Fruit fly (Drosophila melanogaster) whole organism, prepupa: ENCODE results near the gene Mpp6.
A peak's percentile ranks its signal among the peaks of the same experiment; 100 is the strongest.

Source experiments
- Blimp-1 ChIP-seq: fragments of 200-800 bp; sonication (Bioruptor generic); optimal IDR thresholded peaks from 3 replicates; lab custom pipeline; 2017; ENCODE audit warnings: missing biosample characterization, missing genetic modification characterization, mild to moderate bottlenecking, moderate library complexity, missing genetic modification reagents
- CG10631 ChIP-seq: fragments of 200-800 bp; sonication (Bioruptor generic); optimal IDR thresholded peaks from 2 replicates; lab custom pipeline; 2016; ENCODE audit warnings: missing biosample characterization, missing genetic modification characterization
- CG10669 ChIP-seq: fragments of 200-800 bp; sonication (Bioruptor generic); optimal IDR thresholded peaks from 3 replicates; lab custom pipeline; 2018; ENCODE audit warnings: missing biosample characterization, mild to moderate bottlenecking, missing genetic modification characterization, moderate library complexity
- CG11294 ChIP-seq: fragments of 200-800 bp; sonication (Bioruptor generic); IDR thresholded peaks from 2 replicates; pipeline ENCODE4 v1.3.6; 2022; ENCODE audit warnings: missing biosample characterization, missing genetic modification characterization
- CG11902 ChIP-seq: fragments of 200-800 bp; sonication (Bioruptor generic); optimal IDR thresholded peaks from 3 replicates; lab custom pipeline; 2016; ENCODE audit warnings: missing biosample characterization, missing genetic modification characterization
- CG15336 ChIP-seq: fragments of 200-800 bp; sonication (Bioruptor generic); IDR thresholded peaks from 2 replicates; pipeline ENCODE4 v1.3.6; 2022; ENCODE audit warnings: missing biosample characterization, missing genetic modification characterization
- CG1621 ChIP-seq: fragments of 200-800 bp; sonication (Bioruptor generic); optimal IDR thresholded peaks from 3 replicates; lab custom pipeline; 2018; ENCODE audit warnings: missing biosample characterization, mild to moderate bottlenecking, missing genetic modification characterization
- CG16779 ChIP-seq: fragments of 200-800 bp; sonication (Bioruptor generic); optimal IDR thresholded peaks from 3 replicates; lab custom pipeline; 2017; ENCODE audit warnings: missing biosample characterization, mild to moderate bottlenecking, missing genetic modification characterization
- CG3032 ChIP-seq: fragments of 200-800 bp; optimal IDR thresholded peaks from 2 replicates; lab custom pipeline; 2019; ENCODE audit warnings: missing biosample characterization, mild to moderate bottlenecking, missing genetic modification characterization, moderate library complexity
- CG31627 ChIP-seq: fragments of 200-800 bp; sonication (Bioruptor generic); optimal IDR thresholded peaks from 3 replicates; lab custom pipeline; 2016; ENCODE audit warnings: missing biosample characterization, missing genetic modification characterization
- CG32006 ChIP-seq: fragments of 200-800 bp; sonication (Bioruptor generic); optimal IDR thresholded peaks from 3 replicates; lab custom pipeline; 2017; ENCODE audit warnings: missing biosample characterization, mild to moderate bottlenecking, missing genetic modification characterization
- CG3919 ChIP-seq: fragments of 200-800 bp; sonication (Bioruptor generic); optimal IDR thresholded peaks from 3 replicates; lab custom pipeline; 2016; ENCODE audit warnings: missing biosample characterization, missing genetic modification characterization
- CG4318 ChIP-seq: fragments of 200-800 bp; sonication (Bioruptor generic); optimal IDR thresholded peaks from 3 replicates; lab custom pipeline; 2017; ENCODE audit warnings: missing biosample characterization, mild to moderate bottlenecking, missing genetic modification characterization
- CG6163 ChIP-seq: fragments of 200-800 bp; sonication (Bioruptor generic); IDR thresholded peaks from 3 replicates; pipeline ENCODE4 v1.3.6; 2022; ENCODE audit warnings: missing biosample characterization, missing genetic modification characterization
- CG6276 ChIP-seq: fragments of 200-800 bp; sonication (Bioruptor generic); optimal IDR thresholded peaks from 2 replicates; lab custom pipeline; 2017; ENCODE audit warnings: missing biosample characterization, mild to moderate bottlenecking, missing genetic modification characterization
- CG6792 ChIP-seq: fragments of 200-800 bp; sonication (Bioruptor generic); optimal IDR thresholded peaks from 3 replicates; lab custom pipeline; 2016; ENCODE audit warnings: missing biosample characterization, missing genetic modification characterization
- CG6808 ChIP-seq: fragments of 200-800 bp; sonication (Bioruptor generic); optimal IDR thresholded peaks from 3 replicates; lab custom pipeline; 2017; ENCODE audit warnings: missing biosample characterization, missing genetic modification characterization, mild to moderate bottlenecking, moderate library complexity, missing genetic modification reagents
- CG7368 ChIP-seq: fragments of 200-800 bp; sonication (Bioruptor generic); optimal IDR thresholded peaks from 3 replicates; lab custom pipeline; 2016; ENCODE audit warnings: missing biosample characterization, missing genetic modification characterization
- CG8319 ChIP-seq: fragments of 200-800 bp; sonication (Bioruptor generic); optimal IDR thresholded peaks from 3 replicates; lab custom pipeline; 2016; ENCODE audit warnings: missing biosample characterization, missing genetic modification characterization
- CG9139 ChIP-seq: fragments of 200-800 bp; sonication (Bioruptor generic); optimal IDR thresholded peaks from 3 replicates; lab custom pipeline; 2017; ENCODE audit warnings: missing biosample characterization, mild to moderate bottlenecking, missing genetic modification characterization
- Eip75B ChIP-seq: fragments of 200-800 bp; sonication (Bioruptor generic); optimal IDR thresholded peaks from 3 replicates; lab custom pipeline; 2016; ENCODE audit warnings: missing biosample characterization, missing genetic modification characterization
- Eip78C ChIP-seq: fragments of 200-800 bp; sonication (Bioruptor generic); peaks from one replicate; lab custom pipeline; 2016; ENCODE audit warnings: missing biosample characterization, missing genetic modification characterization
- Eip93F ChIP-seq: fragments of 200-800 bp; sonication (Bioruptor generic); optimal IDR thresholded peaks from 2 replicates; lab custom pipeline; 2016; ENCODE audit warnings: missing biosample characterization, mild to moderate bottlenecking, missing genetic modification characterization
- Ets21C ChIP-seq: fragments of 200-800 bp; sonication (Bioruptor generic); optimal IDR thresholded peaks from 3 replicates; lab custom pipeline; 2016; ENCODE audit warnings: missing biosample characterization, missing genetic modification characterization
- Ets96B ChIP-seq: fragments of 200-800 bp; optimal IDR thresholded peaks from 2 replicates; lab custom pipeline; 2019; ENCODE audit warnings: missing biosample characterization, mild to moderate bottlenecking, missing genetic modification characterization, moderate library complexity
- Hr38 ChIP-seq: sonication (Bioruptor generic); optimal IDR thresholded peaks from 2 replicates; lab custom pipeline; 2016; ENCODE audit warnings: missing biosample characterization, missing genetic modification characterization
- Hr39 ChIP-seq: fragments of 200-800 bp; sonication (Bioruptor generic); optimal IDR thresholded peaks from 2 replicates; lab custom pipeline; 2016; ENCODE audit warnings: missing biosample characterization, missing genetic modification characterization
- Hr4 ChIP-seq: fragments of 200-800 bp; sonication (Bioruptor generic); optimal IDR thresholded peaks from 3 replicates; lab custom pipeline; 2016; ENCODE audit warnings: missing biosample characterization, missing genetic modification characterization
- Lpt ChIP-seq: fragments of 200-800 bp; sonication (Bioruptor generic); optimal IDR thresholded peaks from 3 replicates; lab custom pipeline; 2016; ENCODE audit warnings: missing biosample characterization, missing genetic modification characterization
- Met ChIP-seq: fragments of 200-800 bp; sonication (Bioruptor generic); optimal IDR thresholded peaks from 3 replicates; lab custom pipeline; 2016; ENCODE audit warnings: missing biosample characterization, missing genetic modification characterization
- OdsH ChIP-seq: fragments of 200-800 bp; sonication (Bioruptor generic); optimal IDR thresholded peaks from 3 replicates; lab custom pipeline; 2016; ENCODE audit warnings: missing biosample characterization, missing genetic modification characterization
- Sox102F ChIP-seq: fragments of 200-800 bp; sonication (Bioruptor generic); optimal IDR thresholded peaks from 2 replicates; lab custom pipeline; 2016; ENCODE audit warnings: missing biosample characterization, mild to moderate bottlenecking, missing genetic modification characterization
- Sox14 ChIP-seq: fragments of 200-800 bp; sonication (Bioruptor generic); optimal IDR thresholded peaks from 3 replicates; lab custom pipeline; 2016; ENCODE audit warnings: missing biosample characterization, missing genetic modification characterization
- Sox15 ChIP-seq: fragments of 200-800 bp; sonication (Bioruptor generic); optimal IDR thresholded peaks from 3 replicates; lab custom pipeline; 2016; ENCODE audit warnings: missing biosample characterization, missing genetic modification characterization
- achi ChIP-seq: fragments of 200-800 bp; sonication (Bioruptor generic); optimal IDR thresholded peaks from 3 replicates; lab custom pipeline; 2016; ENCODE audit warnings: missing biosample characterization, missing genetic modification characterization
- acj6 ChIP-seq: fragments of 200-800 bp; sonication (Bioruptor generic); optimal IDR thresholded peaks from 3 replicates; lab custom pipeline; 2016; ENCODE audit warnings: missing biosample characterization, missing genetic modification characterization
- cyc ChIP-seq: fragments of 200-800 bp; sonication (Bioruptor generic); optimal IDR thresholded peaks from 3 replicates; lab custom pipeline; 2016; ENCODE audit warnings: missing biosample characterization, missing genetic modification characterization
- dac ChIP-seq: fragments of 200-800 bp; sonication (Bioruptor generic); optimal IDR thresholded peaks from 2 replicates; lab custom pipeline; 2017; ENCODE audit warnings: missing biosample characterization, mild to moderate bottlenecking, missing genetic modification characterization
- dsx ChIP-seq: fragments of 200-800 bp; optimal IDR thresholded peaks from 3 replicates; lab custom pipeline; 2019; ENCODE audit warnings: missing biosample characterization, mild to moderate bottlenecking, missing genetic modification characterization, moderate library complexity; ENCODE audit not compliant: poor library complexity, severe bottlenecking
- esn ChIP-seq: fragments of 200-800 bp; sonication (Bioruptor generic); optimal IDR thresholded peaks from 2 replicates; lab custom pipeline; 2016; ENCODE audit warnings: missing biosample characterization, mild to moderate bottlenecking, missing genetic modification characterization, moderate library complexity
- fd59A ChIP-seq: fragments of 200-800 bp; sonication (Bioruptor generic); optimal IDR thresholded peaks from 2 replicates; lab custom pipeline; 2017; ENCODE audit warnings: missing biosample characterization, mild to moderate bottlenecking, missing genetic modification characterization, missing genetic modification reagents
- net ChIP-seq: fragments of 200-800 bp; sonication (Bioruptor generic); optimal IDR thresholded peaks from 3 replicates; lab custom pipeline; 2016; ENCODE audit warnings: missing biosample characterization, missing genetic modification characterization
- pdm3 ChIP-seq: fragments of 200-800 bp; sonication (Bioruptor generic); optimal IDR thresholded peaks from 3 replicates; lab custom pipeline; 2016; ENCODE audit warnings: missing biosample characterization, missing genetic modification characterization
- spab ChIP-seq: fragments of 200-800 bp; sonication (Bioruptor generic); optimal IDR thresholded peaks from 2 replicates; lab custom pipeline; 2017; ENCODE audit warnings: missing biosample characterization, mild to moderate bottlenecking, missing genetic modification characterization, missing genetic modification reagents
- svp ChIP-seq: fragments of 200-800 bp; sonication (Bioruptor generic); peaks from one replicate; lab custom pipeline; 2016; ENCODE audit warnings: missing biosample characterization, missing genetic modification characterization
- vri ChIP-seq: fragments of 200-800 bp; sonication (Bioruptor generic); optimal IDR thresholded peaks from 3 replicates; lab custom pipeline; 2016; ENCODE audit warnings: missing biosample characterization, mild to moderate bottlenecking, missing genetic modification characterization

Mpp6 gene

dm6 chr2L:21158554-21158953, 2.5 kb downstream of the Mpp6 start, which contains the start of the genes Coq3 and Pld3 (continued):
- peak; percentile 85 for TF ChIP-seq CG4318
- TF ChIP-seq CG11902 = peak; percentile 85
- peak; percentile 86 for TF ChIP-seq CG11294 (GFP tag; lab: Robert Waterston, UW)
- TF ChIP-seq Hr38 (GFP tag; lab: Kevin White, UChicago) = peak; percentile 52
- peak; percentile 94 for TF ChIP-seq Eip75B (GFP tag; lab: Kevin White, UChicago)
- peak; percentile 93 for TF ChIP-seq Eip93F (GFP tag; lab: Kevin White, UChicago)
- peak; percentile 93 for TF ChIP-seq CG7368 (GFP tag; lab: Kevin White, UChicago)
- TF ChIP-seq Sox14 (GFP tag; lab: Kevin White, UChicago) = peak; percentile 96
- peak; percentile 76 for TF ChIP-seq Blimp-1 (GFP tag; lab: Kevin White, UChicago)
- TF ChIP-seq Met (GFP tag; lab: Kevin White, UChicago) = peak; percentile 94
- TF ChIP-seq CG16779 (tag; lab: Kevin White, UChicago) = no peak
- peak; percentile 93 for TF ChIP-seq Hr4 (GFP tag; lab: Kevin White, UChicago)
- peak; percentile 97 for TF ChIP-seq acj6 (GFP tag; lab: Kevin White, UChicago)
- no peak for TF ChIP-seq CG6276 (GFP tag; lab: Kevin White, UChicago)
- peak; percentile 94 for TF ChIP-seq CG6163 (GFP tag; lab: Robert Waterston, UW)
- peak; percentile 93 for TF ChIP-seq cyc (GFP tag; lab: Kevin White, UChicago)
- TF ChIP-seq CG6792 = peak; percentile 94
- TF ChIP-seq CG32006 = peak; percentile 92
- TF ChIP-seq Eip78C (GFP tag; lab: Kevin White, UChicago) = peak; percentile 99
- TF ChIP-seq CG8319 (GFP tag; lab: Kevin White, UChicago) = peak; percentile 90
- TF ChIP-seq Sox15 (GFP tag; lab: Kevin White, UChicago) = peak; percentile 84
- peak; percentile 91 for TF ChIP-seq Lpt

dm6 chr2L:21162875-21163274, 6.8 kb downstream of the Mpp6 start, which contains the start of gene Nbr:
TSS of gene Nbr (minus strand) at chr2L:21163083.
- TF ChIP-seq CG11902 (no peak), CG6163 (GFP tag; lab: Robert Waterston, UW) (0 out of 3 replicates have a peak, but pooled peaks have one; percentile 14), CG1621 (no peak), Sox15 (GFP tag; lab: Kevin White, UChicago) (no peak)

dm6 chr2L:21163311-21163842, 7.3 kb downstream of the Mpp6 start, which contains the start of gene Noc2:
TSS of gene Noc2 (plus strand) at chr2L:21163641.
- no peak for TF ChIP-seq vri
- no peak for TF ChIP-seq spab (GFP tag; lab: Kevin White, UChicago)
- no peak for TF ChIP-seq Sox102F
- peak; percentile 21 for TF ChIP-seq Ets96B (tag; lab: Kevin White, UChicago)
- peak; percentile 67 for TF ChIP-seq CG31627 (GFP tag; lab: Kevin White, UChicago)
- TF ChIP-seq CG7368 (GFP tag; lab: Kevin White, UChicago) = no peak
- TF ChIP-seq CG10631 (GFP tag; lab: Kevin White, UChicago) = peak; percentile 68
- peak; percentile 55 for TF ChIP-seq OdsH (GFP tag; lab: Kevin White, UChicago)
- TF ChIP-seq dac (GFP tag; lab: Kevin White, UChicago) = no peak
- TF ChIP-seq Ets21C (GFP tag; lab: Kevin White, UChicago) = no peak
- peak; percentile 5 for TF ChIP-seq net (GFP tag; lab: Kevin White, UChicago)
- peak; percentile 48 for TF ChIP-seq CG6808 (GFP tag; lab: Kevin White, UChicago)
- peak; percentile 60 for TF ChIP-seq CG32006
- TF ChIP-seq CG15336 (GFP tag; lab: Robert Waterston, UW) = no peak
- peak; percentile 11 for TF ChIP-seq CG6792
- TF ChIP-seq Sox15 (GFP tag; lab: Kevin White, UChicago) = peak; percentile 41
- TF ChIP-seq CG11902 = peak; percentile 36
- TF ChIP-seq CG3032 = peak; percentile 54
- TF ChIP-seq Hr38 (GFP tag; lab: Kevin White, UChicago) = no peak
- peak; percentile 56 for TF ChIP-seq pdm3
- TF ChIP-seq CG9139 (GFP tag; lab: Kevin White, UChicago) = no peak
- peak; percentile 46 for TF ChIP-seq cyc (GFP tag; lab: Kevin White, UChicago)
- TF ChIP-seq achi = peak; percentile 46
- no peak for TF ChIP-seq dsx (GFP tag; lab: Kevin White, UChicago)
- peak; percentile 63 for TF ChIP-seq esn
- peak; percentile 46 for TF ChIP-seq CG3919 (GFP tag; lab: Kevin White, UChicago)
- peak; percentile 10 for TF ChIP-seq Blimp-1 (GFP tag; lab: Kevin White, UChicago)
- TF ChIP-seq Eip78C (GFP tag; lab: Kevin White, UChicago) = peak; percentile 76
- TF ChIP-seq fd59A (GFP tag; lab: Kevin White, UChicago) = no peak
- peak; percentile 65 for TF ChIP-seq Hr39 (GFP tag; lab: Kevin White, UChicago)
- TF ChIP-seq CG6276 (GFP tag; lab: Kevin White, UChicago) = no peak
- TF ChIP-seq svp (GFP tag; lab: Kevin White, UChicago) = no peak
- TF ChIP-seq CG10669 (GFP tag; lab: Kevin White, UChicago) = peak; percentile 46
